2 worm cellular contexts compared by ENCODE assay signal in the genomic region with DNA sequence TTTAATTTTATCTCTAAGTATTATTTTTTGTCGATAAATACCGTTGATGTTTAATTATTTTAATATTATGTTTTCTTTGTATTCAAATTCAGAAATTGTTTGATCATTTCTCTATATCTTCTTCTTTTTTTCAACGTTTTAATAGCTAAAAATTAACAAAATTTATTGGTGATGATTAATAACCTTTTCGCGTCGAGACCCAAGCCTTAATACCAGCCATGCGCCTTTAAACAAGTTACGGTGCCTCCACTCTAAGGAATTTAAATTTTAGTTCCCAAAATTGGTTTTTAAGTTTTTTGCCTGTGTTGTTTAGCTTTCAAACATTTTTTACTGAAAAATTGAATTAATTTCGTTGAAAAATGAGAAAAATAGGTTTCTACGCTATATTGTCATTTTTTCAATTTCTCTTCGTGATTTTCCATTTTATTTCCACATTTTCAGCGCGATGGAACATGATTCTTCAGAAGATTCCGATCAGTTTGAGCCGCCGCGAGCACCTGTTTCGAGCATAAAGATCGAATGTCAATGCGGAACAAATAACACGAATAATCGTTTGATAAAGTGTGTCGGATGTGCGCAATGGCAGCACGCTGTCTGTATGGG.
A peak's percentile ranks its signal among the peaks of the same experiment; 100 is the strongest.
TF ChIP-seq lines count a peak whose summit lies in the region.

Gene C16A11.3 (plus strand): TSS at position 440 of the 603 bp plus-strand sequence.

TF ChIP-seq in whole organism, L4 larva, 104 proteins besides CTCF, POLR2A, EP300 and RAD21:
- TF ChIP-seq pha-4 (GFP tag; IDR thresholded peaks at IDR 0.05; lab: Robert Waterston, UW) (peak; percentile 44; the same call in 1 of the 2 replicates), pha-4 (tag; optimal IDR thresholded peaks at IDR 0.05; lab: Kevin White, UChicago) (no peak), lin-38 (GFP tag; IDR thresholded peaks at IDR 0.05; lab: Robert Waterston, UW) (peak; percentile 70), F44E2.7 (GFP tag; IDR thresholded peaks at IDR 0.05; lab: Robert Waterston, UW) (no peak), nhr-76 (tag; optimal IDR thresholded peaks at IDR 0.05; lab: Kevin White, UChicago) (no peak), unc-130 (GFP tag; optimal IDR thresholded peaks at IDR 0.05; lab: Kevin White, UChicago) (peak; percentile 58), F49E8.2 (tag; optimal IDR thresholded peaks at IDR 0.05; lab: Kevin White, UChicago; ENCODE audit: borderline replicate concordance) (peak; percentile 79), Y105C5A.15 (GFP tag; IDR thresholded peaks at IDR 0.05; lab: Robert Waterston, UW) (no peak), nhr-25 (tag; optimal IDR thresholded peaks at IDR 0.05; lab: Kevin White, UChicago; ENCODE audit: borderline replicate concordance, insufficient read depth) (no peak), lin-29 (GFP tag; IDR thresholded peaks at IDR 0.05; lab: Robert Waterston, UW) (no peak), zfp-3 (GFP tag; conservative IDR thresholded peaks at IDR 0.05; lab: Robert Waterston, UW) (0 out of 2 replicates have a peak, but pooled peaks have one; percentile 28), arid-1 (GFP tag; conservative IDR thresholded peaks at IDR 0.05; lab: Robert Waterston, UW) (peak; percentile 41; the same call in 1 of the 2 replicates), Y48G9A.11 (GFP tag; IDR thresholded peaks at IDR 0.05; lab: Robert Waterston, UW) (peak; percentile 43), lsy-2 (tag; optimal IDR thresholded peaks at IDR 0.05; lab: Kevin White, UChicago) (no peak), lin-1 (GFP tag; IDR thresholded peaks at IDR 0.05; lab: Robert Waterston, UW) (0 out of 2 replicates have a peak, but pooled peaks have one; percentile 26)

TF ChIP-seq in whole organism, young adult, 124 proteins besides CTCF, POLR2A, EP300 and RAD21:
- TF ChIP-seq madf-6 (GFP tag; IDR thresholded peaks at IDR 0.05; lab: Robert Waterston, UW) (peak; percentile 87), pbrm-1 (GFP tag; IDR thresholded peaks at IDR 0.05; lab: Robert Waterston, UW) (no peak; the same call in 1 of the 2 replicates), lsy-27 (tag; optimal IDR thresholded peaks at IDR 0.05; lab: Kevin White, UChicago; ENCODE audit: borderline replicate concordance, insufficient read depth) (no peak), hrde-1 (tag; optimal IDR thresholded peaks at IDR 0.05; lab: Kevin White, UChicago; ENCODE audit: borderline replicate concordance) (peak; percentile 91), aptf-3 (GFP tag; IDR thresholded peaks at IDR 0.05; lab: Robert Waterston, UW) (no peak), F37B4.10 (GFP tag; IDR thresholded peaks at IDR 0.05; lab: Robert Waterston, UW) (no peak), nfya-2 (GFP tag; IDR thresholded peaks at IDR 0.05; lab: Robert Waterston, UW) (0 out of 2 replicates have a peak, but pooled peaks have one; percentile 74), lin-40 (tag; optimal IDR thresholded peaks at IDR 0.05; lab: Kevin White, UChicago) (no peak), ztf-26 (tag; optimal IDR thresholded peaks at IDR 0.05; lab: Kevin White, UChicago) (no peak), egrh-3 (GFP tag; IDR thresholded peaks at IDR 0.05; lab: Robert Waterston, UW) (no peak), madf-3 (GFP tag; IDR thresholded peaks at IDR 0.05; lab: Robert Waterston, UW) (0 out of 2 replicates have a peak, but pooled peaks have one; percentile 54), nhr-90 (tag; optimal IDR thresholded peaks at IDR 0.05; lab: Kevin White, UChicago) (no peak), madf-8 (GFP tag; conservative IDR thresholded peaks at IDR 0.05; lab: Robert Waterston, UW) (peak; percentile 48), Y53G8AR.9 (GFP tag; conservative IDR thresholded peaks at IDR 0.05; lab: Robert Waterston, UW) (peak; percentile 75; the same call in 1 of the 2 replicates), hmg-1.2 (GFP tag; IDR thresholded peaks at IDR 0.05; lab: Robert Waterston, UW) (peak; percentile 32; the same call in 1 of the 2 replicates), F49E8.2 (tag; optimal IDR thresholded peaks at IDR 0.05; lab: Kevin White, UChicago; ENCODE audit: insufficient read depth) (peak; percentile 91), tlf-1 (GFP tag; optimal IDR thresholded peaks at IDR 0.05; lab: Kevin White, UChicago) (peak; percentile 58), lir-1 (GFP tag; conservative IDR thresholded peaks at IDR 0.05; lab: Robert Waterston, UW) (no peak), tbp1 (GFP tag; optimal IDR thresholded peaks at IDR 0.05; lab: Kevin White, UChicago) (peak; percentile 0), athp-1 (tag; optimal IDR thresholded peaks at IDR 0.05; lab: Kevin White, UChicago) (peak; percentile 62), rcor-1 (GFP tag; IDR thresholded peaks at IDR 0.05; lab: Robert Waterston, UW) (no peak), snpc-3.4 (tag; optimal IDR thresholded peaks at IDR 0.05; lab: Kevin White, UChicago) (peak; percentile 65), T07F8.4 (tag; optimal IDR thresholded peaks at IDR 0.05; lab: Kevin White, UChicago) (no peak), snpc-1.3 (tag; optimal IDR thresholded peaks at IDR 0.05; lab: Kevin White, UChicago; ENCODE audit: insufficient read depth) (peak; percentile 64), lin-54 (GFP tag; optimal IDR thresholded peaks at IDR 0.05; lab: Kevin White, UChicago) (peak; percentile 12), akir-1 (GFP tag; optimal IDR thresholded peaks at IDR 0.05; lab: Kevin White, UChicago) (no peak), let-526 (GFP tag; IDR thresholded peaks at IDR 0.05; lab: Robert Waterston, UW) (no peak), ZK185.1 (tag; optimal IDR thresholded peaks at IDR 0.05; lab: Kevin White, UChicago; ENCODE audit: poor library complexity, severe bottlenecking) (no peak), F23B12.7 (tag; optimal IDR thresholded peaks at IDR 0.05; lab: Kevin White, UChicago; ENCODE audit: insufficient read depth) (no peak), attf-6 (GFP tag; IDR thresholded peaks at IDR 0.05; lab: Robert Waterston, UW) (peak; percentile 70; the same call in 1 of the 2 replicates), snpc-1.1 (tag; optimal IDR thresholded peaks at IDR 0.05; lab: Kevin White, UChicago; ENCODE audit: insufficient read depth) (peak; percentile 49), nhr-179 (tag; optimal IDR thresholded peaks at IDR 0.05; lab: Kevin White, UChicago) (no peak), attf-5 (GFP tag; optimal IDR thresholded peaks at IDR 0.05; lab: Kevin White, UChicago) (no peak), F33H1.4 (GFP tag; IDR thresholded peaks at IDR 0.05; lab: Robert Waterston, UW) (peak; percentile 74), F10E7.11 (tag; optimal IDR thresholded peaks at IDR 0.05; lab: Kevin White, UChicago) (peak; percentile 41), lin-26 (GFP tag; IDR thresholded peaks at IDR 0.05; lab: Robert Waterston, UW) (no peak), mes-4 (tag; optimal IDR thresholded peaks at IDR 0.05; lab: Kevin White, UChicago) (peak; percentile 12), D2030.7 (GFP tag; IDR thresholded peaks at IDR 0.05; lab: Robert Waterston, UW) (no peak), lsl-1 (GFP tag; optimal IDR thresholded peaks at IDR 0.05; lab: Kevin White, UChicago) (peak; percentile 75), repo-1 (tag; optimal IDR thresholded peaks at IDR 0.05; lab: Kevin White, UChicago) (no peak), Y56A3A.18 (GFP tag; IDR thresholded peaks at IDR 0.05; lab: Robert Waterston, UW) (peak; percentile 76; the same call in 1 of the 2 replicates), ceh-91 (GFP tag; IDR thresholded peaks at IDR 0.05; lab: Robert Waterston, UW) (no peak), sdz-38 (tag; optimal IDR thresholded peaks at IDR 0.05; lab: Kevin White, UChicago) (no peak), him-1 (tag; optimal IDR thresholded peaks at IDR 0.05; lab: Kevin White, UChicago) (peak; percentile 34), ztf-18 (tag; optimal IDR thresholded peaks at IDR 0.05; lab: Kevin White, UChicago) (no peak), ama-1 (optimal IDR thresholded peaks at IDR 0.05; lab: Kevin White, UChicago) (no peak), ama-1 (GFP tag; optimal IDR thresholded peaks at IDR 0.05; lab: Kevin White, UChicago) (peak in 1 of 2 experiments; percentile 86), xnd-1 (tag; optimal IDR thresholded peaks at IDR 0.05; lab: Kevin White, UChicago) (peak; percentile 81), attf-3 (GFP tag; conservative IDR thresholded peaks at IDR 0.05; lab: Robert Waterston, UW) (no peak), unc-130 (GFP tag; optimal IDR thresholded peaks at IDR 0.05; lab: Kevin White, UChicago) (peak; percentile 70), snpc-4 (GFP tag; optimal IDR thresholded peaks at IDR 0.05; lab: Kevin White, UChicago) (peak; percentile 35), snpc-4 (tag; optimal IDR thresholded peaks at IDR 0.05; lab: Kevin White, UChicago) (peak in 2 of 4 experiments; percentile 3 to 42), lin-35 (GFP tag; optimal IDR thresholded peaks at IDR 0.05; lab: Kevin White, UChicago) (peak in 1 of 3 experiments; percentile 32), ztf-28 (GFP tag; IDR thresholded peaks at IDR 0.05; lab: Robert Waterston, UW) (no peak), ekl-4 (GFP tag; IDR thresholded peaks at IDR 0.05; lab: Robert Waterston, UW) (peak; percentile 72)

Comparison
In these comparisons a context has a peak if more than half of its experiments do, and no peak if none do; other contexts are left out.
1. Of the 7 proteins assayed by ChIP-seq in both whole organism, young adult and whole organism, L4 larva: peak only in whole organism, young adult: snpc-4; only in whole organism, L4 larva: none; in both: F49E8.2 and unc-130; in neither: 2; mixed calls (peak in some experiments, not most) for 2.